Fruit fly (Drosophila melanogaster) whole organism, embryonic: ENCODE measurements around the gene CG5618.
A peak's percentile ranks its signal among the peaks of the same experiment; 100 is the strongest.

Source experiments
- Atf3 ChIP-seq: fragments of 200-800 bp; sonication (Bioruptor generic); optimal IDR thresholded peaks from 3 replicates; lab custom pipeline; 2016; ENCODE audit warnings: missing biosample characterization, missing genetic modification characterization
- CG10959 ChIP-seq: fragments of 200-800 bp; sonication (Bioruptor generic); IDR thresholded peaks from 2 replicates; pipeline ENCODE4 v1.3.6; 2022; ENCODE audit warnings: missing biosample characterization, missing genetic modification characterization
- CG11456 ChIP-seq: fragments of 200-800 bp; sonication (Bioruptor generic); IDR thresholded peaks from 3 replicates; pipeline ENCODE4 v1.3.6; 2022; ENCODE audit warnings: missing biosample characterization, missing genetic modification characterization
- CG11504 ChIP-seq: fragments of 200-800 bp; sonication (Bioruptor generic); optimal IDR thresholded peaks from 3 replicates; lab custom pipeline; 2019; ENCODE audit warnings: missing biosample characterization, mild to moderate bottlenecking, missing genetic modification characterization, moderate library complexity
- CG11696 ChIP-seq: fragments of 200-800 bp; sonication (Bioruptor generic); IDR thresholded peaks from 2 replicates; pipeline ENCODE4 v1.3.6; 2022; ENCODE audit warnings: missing biosample characterization, missing genetic modification characterization
- CG12104 ChIP-seq: fragments of 200-800 bp; sonication (Bioruptor generic); optimal IDR thresholded peaks from 3 replicates; lab custom pipeline; 2016; ENCODE audit warnings: missing biosample characterization, missing genetic modification characterization
- CG12219 ChIP-seq: fragments of 200-800 bp; sonication (Bioruptor generic); optimal IDR thresholded peaks from 3 replicates; lab custom pipeline; 2018; ENCODE audit warnings: missing biosample characterization, mild to moderate bottlenecking, missing genetic modification characterization
- CG15269 ChIP-seq: fragments of 200-800 bp; sonication (Bioruptor generic); optimal IDR thresholded peaks from 2 replicates; lab custom pipeline; 2018; ENCODE audit warnings: missing biosample characterization, mild to moderate bottlenecking, missing genetic modification characterization, moderate library complexity
- CG15514 ChIP-seq: fragments of 200-800 bp; sonication (Bioruptor generic); optimal IDR thresholded peaks from 3 replicates; lab custom pipeline; 2017; ENCODE audit warnings: missing biosample characterization, missing genetic modification characterization, mild to moderate bottlenecking, moderate library complexity, missing genetic modification reagents
- CG1647 ChIP-seq: fragments of 200-800 bp; sonication (Bioruptor generic); optimal IDR thresholded peaks from 3 replicates; lab custom pipeline; 2016; ENCODE audit warnings: missing biosample characterization, missing genetic modification characterization
- CG1792 ChIP-seq: fragments of 200-800 bp; sonication (Bioruptor generic); optimal IDR thresholded peaks from 2 replicates; lab custom pipeline; 2016; ENCODE audit warnings: missing biosample characterization, missing genetic modification characterization
- CG2116 ChIP-seq: fragments of 200-800 bp; sonication (Bioruptor generic); optimal IDR thresholded peaks from 3 replicates; lab custom pipeline; 2018; ENCODE audit warnings: missing biosample characterization, mild to moderate bottlenecking, missing genetic modification characterization
- CG2120 ChIP-seq: fragments of 200-800 bp; sonication (Bioruptor generic); optimal IDR thresholded peaks from 3 replicates; lab custom pipeline; 2016; ENCODE audit warnings: missing biosample characterization, missing genetic modification characterization
- CG2875 ChIP-seq: fragments of 200-800 bp; sonication (Bioruptor generic); optimal IDR thresholded peaks from 2 replicates; lab custom pipeline; 2017; ENCODE audit warnings: missing biosample characterization, mild to moderate bottlenecking, missing genetic modification characterization, missing genetic modification reagents
- CG31224 ChIP-seq: fragments of 200-800 bp; sonication (Bioruptor generic); IDR thresholded peaks from 2 replicates; pipeline ENCODE4 v1.3.6; 2022; ENCODE audit warnings: missing biosample characterization, missing genetic modification characterization
- CG31441 ChIP-seq: fragments of 200-800 bp; sonication (Bioruptor generic); IDR thresholded peaks from 2 replicates; pipeline ENCODE4 v1.3.6; 2022; ENCODE audit warnings: missing biosample characterization, missing genetic modification characterization
- CG43689 ChIP-seq: fragments of 200-800 bp; sonication (Bioruptor generic); IDR thresholded peaks from 2 replicates; pipeline ENCODE4 v1.3.6; 2022; ENCODE audit warnings: missing biosample characterization, missing genetic modification characterization
- CG6254 ChIP-seq: fragments of 200-800 bp; sonication (Bioruptor generic); optimal IDR thresholded peaks from 3 replicates; lab custom pipeline; 2017; ENCODE audit warnings: mild to moderate bottlenecking, missing biosample characterization, missing genetic modification reagents, missing genetic modification characterization
- CG6683 ChIP-seq: fragments of 200-800 bp; sonication (Bioruptor generic); optimal IDR thresholded peaks from 2 replicates; lab custom pipeline; 2017; ENCODE audit warnings: missing biosample characterization, mild to moderate bottlenecking, missing genetic modification characterization, missing genetic modification reagents
- CG7963 ChIP-seq: fragments of 200-800 bp; sonication (Bioruptor generic); IDR thresholded peaks from 3 replicates; pipeline ENCODE4 v1.3.6; 2022; ENCODE audit warnings: missing biosample characterization, missing genetic modification characterization; ENCODE audit not compliant: partially characterized antibody
- Doc2 ChIP-seq: fragments of 200-800 bp; sonication (Bioruptor generic); IDR thresholded peaks from 2 replicates; pipeline ENCODE4 v1.3.6; 2022; ENCODE audit warnings: missing biosample characterization, missing genetic modification characterization
- Drgx ChIP-seq: fragments of 200-800 bp; sonication (Bioruptor generic); IDR thresholded peaks from 2 replicates; pipeline ENCODE4 v1.3.6; 2022; ENCODE audit warnings: missing biosample characterization, missing genetic modification characterization
- Ets97D ChIP-seq: fragments of 200-800 bp; sonication (Bioruptor generic); optimal IDR thresholded peaks from 3 replicates; lab custom pipeline; 2016; ENCODE audit warnings: missing biosample characterization, missing genetic modification characterization
- H15 ChIP-seq: fragments of 200-800 bp; sonication (Bioruptor generic); IDR thresholded peaks from 3 replicates; pipeline ENCODE4 v1.3.6; 2022; ENCODE audit warnings: missing biosample characterization, missing genetic modification characterization
- Hmx ChIP-seq: fragments of 200-800 bp; sonication (Bioruptor generic); optimal IDR thresholded peaks from 2 replicates; lab custom pipeline; 2016; ENCODE audit warnings: missing biosample characterization, missing genetic modification characterization
- Hsf ChIP-seq: fragments of 200-800 bp; sonication (Bioruptor generic); optimal IDR thresholded peaks from 3 replicates; lab custom pipeline; 2016; ENCODE audit warnings: missing biosample characterization, missing genetic modification characterization
- Jarid2 ChIP-seq: fragments of 200-800 bp; sonication (Bioruptor generic); optimal IDR thresholded peaks from 3 replicates; lab custom pipeline; 2017; ENCODE audit warnings: mild to moderate bottlenecking, missing biosample characterization, missing genetic modification reagents, missing genetic modification characterization
- NfI ChIP-seq: fragments of 200-800 bp; sonication (Bioruptor generic); optimal IDR thresholded peaks from 3 replicates; lab custom pipeline; 2018; ENCODE audit warnings: missing biosample characterization, mild to moderate bottlenecking, missing genetic modification characterization, moderate library complexity
- Optix ChIP-seq: fragments of 200-800 bp; sonication (Bioruptor generic); IDR thresholded peaks from 3 replicates; pipeline ENCODE4 v1.3.6; 2022; ENCODE audit warnings: missing biosample characterization, missing genetic modification characterization
- Ravus ChIP-seq: fragments of 200-800 bp; sonication (Bioruptor generic); IDR thresholded peaks from 2 replicates; pipeline ENCODE4 v1.3.6; 2022; ENCODE audit warnings: missing biosample characterization, missing genetic modification characterization
- Stat92E ChIP-seq, 3 experiments: fragments of >200 bp in 2 of 3; fragments of 200-800 bp in 1 of 3; sonication (Bioruptor generic) in 1 of 3; optimal IDR thresholded peaks; 2 replicates each; lab custom pipeline; 2017 to 2019; ENCODE audit warnings: missing biosample characterization in 3 of 3, missing genetic modification characterization in 3 of 3, mild to moderate bottlenecking in 1 of 3, moderate library complexity in 1 of 3
- ap ChIP-seq: fragments of 200-800 bp; sonication (Bioruptor generic); IDR thresholded peaks from 2 replicates; pipeline ENCODE4 v1.3.6; 2022; ENCODE audit warnings: missing biosample characterization, missing genetic modification characterization
- ato ChIP-seq: fragments of 200-800 bp; sonication (Bioruptor generic); IDR thresholded peaks from 2 replicates; pipeline ENCODE4 v1.3.6; 2022; ENCODE audit warnings: missing biosample characterization, missing genetic modification characterization; ENCODE audit not compliant: partially characterized antibody
- ewg ChIP-seq: fragments of 200-800 bp; sonication (Bioruptor generic); optimal IDR thresholded peaks from 3 replicates; lab custom pipeline; 2017; ENCODE audit warnings: mild to moderate bottlenecking, missing biosample characterization, missing genetic modification reagents, missing genetic modification characterization
- fd96Cb ChIP-seq: fragments of 200-800 bp; sonication (Bioruptor generic); optimal IDR thresholded peaks from 2 replicates; lab custom pipeline; 2018; ENCODE audit warnings: missing biosample characterization, mild to moderate bottlenecking, missing genetic modification characterization, moderate library complexity
- gem ChIP-seq: fragments of 200-800 bp; sonication (Bioruptor generic); optimal IDR thresholded peaks from 2 replicates; lab custom pipeline; 2019; ENCODE audit warnings: missing biosample characterization, mild to moderate bottlenecking, missing genetic modification characterization, moderate library complexity
- hkb ChIP-seq, 2 experiments: fragments of 200-800 bp in 1 of 2; fragments of >200 bp in 1 of 2; sonication (Bioruptor generic) in 1 of 2; IDR thresholded peaks in 1 of 2; optimal IDR thresholded peaks in 1 of 2; 2 replicates each; pipeline versions ENCODE4 v1.3.6 to Lab custom; 2017 to 2022; ENCODE audit warnings: missing biosample characterization in 1 of 2, missing genetic modification characterization in 1 of 2
- inv ChIP-seq: fragments of 200-800 bp; sonication (Bioruptor generic); IDR thresholded peaks from 2 replicates; pipeline ENCODE4 v1.3.6; 2022; ENCODE audit warnings: missing biosample characterization, missing genetic modification characterization; ENCODE audit not compliant: partially characterized antibody
- kah ChIP-seq: fragments of 200-800 bp; sonication (Bioruptor generic); optimal IDR thresholded peaks from 2 replicates; lab custom pipeline; 2018; ENCODE audit warnings: missing biosample characterization, mild to moderate bottlenecking, missing genetic modification characterization
- mld ChIP-seq: fragments of 200-800 bp; sonication (Bioruptor generic); IDR thresholded peaks from 3 replicates; pipeline ENCODE4 v1.3.6; 2022; ENCODE audit warnings: missing biosample characterization, missing genetic modification characterization; ENCODE audit not compliant: partially characterized antibody
- nau ChIP-seq: fragments of 200-800 bp; sonication (Bioruptor generic); optimal IDR thresholded peaks from 3 replicates; lab custom pipeline; 2017; ENCODE audit warnings: missing biosample characterization, mild to moderate bottlenecking, missing genetic modification characterization, missing genetic modification reagents
- nom ChIP-seq: fragments of 200-800 bp; sonication (Bioruptor generic); optimal IDR thresholded peaks from 2 replicates; lab custom pipeline; 2017; ENCODE audit warnings: missing biosample characterization, missing genetic modification characterization, mild to moderate bottlenecking, moderate library complexity, missing genetic modification reagents
- onecut ChIP-seq: fragments of 200-800 bp; sonication (Bioruptor generic); IDR thresholded peaks from 2 replicates; pipeline ENCODE4 v1.3.6; 2022; ENCODE audit warnings: missing biosample characterization, missing genetic modification characterization
- ro ChIP-seq: fragments of 200-800 bp; sonication (Bioruptor generic); IDR thresholded peaks from 2 replicates; pipeline ENCODE4 v1.3.6; 2022; ENCODE audit warnings: missing biosample characterization, missing genetic modification characterization
- sens-2 ChIP-seq: fragments of 200-800 bp; sonication (Bioruptor generic); IDR thresholded peaks from 2 replicates; pipeline ENCODE4 v1.3.6; 2022; ENCODE audit warnings: missing biosample characterization, missing genetic modification characterization
- ssp ChIP-seq: fragments of 200-800 bp; sonication (Bioruptor generic); IDR thresholded peaks from 2 replicates; pipeline ENCODE4 v1.3.6; 2022; ENCODE audit warnings: missing biosample characterization, missing genetic modification characterization
- z ChIP-seq: fragments of 200-800 bp; sonication (Bioruptor generic); IDR thresholded peaks from 3 replicates; pipeline ENCODE4 v1.3.6; 2022; ENCODE audit warnings: missing biosample characterization, missing genetic modification characterization

The CG5618 gene

dm6 chr3L:20309758-20310733 lies 43.2 kb upstream of the CG5618 start (continued):
- no peak for TF ChIP-seq CG2875 (GFP tag; lab: Kevin White, UChicago)
- peak; percentile 57; the same call in 1 of the 3 replicates for TF ChIP-seq mld (GFP tag; lab: Robert Waterston, UW)
- peak; percentile 58 for TF ChIP-seq CG2116 (GFP tag; lab: Kevin White, UChicago)
- no peak for TF ChIP-seq kah (GFP tag; lab: Kevin White, UChicago)
- 0 out of 2 replicates have a peak, but pooled peaks have one; percentile 22 for TF ChIP-seq CG10959 (GFP tag; lab: Robert Waterston, UW)
- TF ChIP-seq sens-2 (GFP tag; lab: Robert Waterston, UW): no peak
- TF ChIP-seq CG1647 (GFP tag; lab: Kevin White, UChicago): peak; percentile 8
- no peak for TF ChIP-seq Optix (GFP tag; lab: Robert Waterston, UW)
- no peak for TF ChIP-seq nau (GFP tag; lab: Kevin White, UChicago)
- TF ChIP-seq Atf3 (GFP tag; lab: Kevin White, UChicago): peak; percentile 16
- TF ChIP-seq CG6683 (GFP tag; lab: Kevin White, UChicago): no peak
- TF ChIP-seq Jarid2 (GFP tag; lab: Kevin White, UChicago): no peak
- TF ChIP-seq CG7963 (GFP tag; lab: Robert Waterston, UW): peak; percentile 83
- TF ChIP-seq CG15269 (tag; lab: Kevin White, UChicago): no peak
- peak; percentile 43 for TF ChIP-seq ssp (GFP tag; lab: Robert Waterston, UW)
- no peak for TF ChIP-seq CG31224
- TF ChIP-seq hkb (optimal IDR thresholded peaks at IDR 0.05; lab: Kevin White, UChicago): no peak
- no peak for TF ChIP-seq hkb (GFP tag; IDR thresholded peaks at IDR 0.05; lab: Robert Waterston, UW)
- TF ChIP-seq CG12104 (GFP tag; lab: Kevin White, UChicago): no peak
- TF ChIP-seq CG11456 (GFP tag; lab: Robert Waterston, UW): peak; percentile 72; the same call in 2 of the 3 replicates
- no peak for TF ChIP-seq CG11696 (GFP tag; lab: Robert Waterston, UW)
- no peak for TF ChIP-seq Hmx
- no peak for TF ChIP-seq ro (GFP tag; lab: Robert Waterston, UW)
- TF ChIP-seq Drgx (GFP tag; lab: Robert Waterston, UW): no peak
- TF ChIP-seq Stat92E (GFP tag; optimal IDR thresholded peaks at IDR 0.05; lab: Kevin White, UChicago): no peak
- TF ChIP-seq CG31441: no peak
- peak; percentile 60 for TF ChIP-seq onecut (GFP tag; lab: Robert Waterston, UW)
- no peak for TF ChIP-seq nom
- TF ChIP-seq Hsf (GFP tag; lab: Kevin White, UChicago): peak; percentile 47
- peak; percentile 75 for TF ChIP-seq CG2120 (GFP tag; lab: Kevin White, UChicago)
- TF ChIP-seq inv (GFP tag; lab: Robert Waterston, UW): peak; percentile 77
- peak; percentile 78 for TF ChIP-seq ato (GFP tag; lab: Robert Waterston, UW)
- TF ChIP-seq CG11504 (tag; lab: Kevin White, UChicago): no peak
- no peak for TF ChIP-seq gem
- TF ChIP-seq Doc2 (GFP tag; lab: Robert Waterston, UW): no peak
- peak; percentile 87 for TF ChIP-seq Ets97D (GFP tag; lab: Kevin White, UChicago)
- TF ChIP-seq fd96Cb: no peak
- peak; percentile 3 for TF ChIP-seq CG6254 (GFP tag; lab: Kevin White, UChicago)
- TF ChIP-seq CG1792 (GFP tag; lab: Kevin White, UChicago): peak; percentile 66
- no peak for TF ChIP-seq CG12219 (GFP tag; lab: Kevin White, UChicago)
- peak; percentile 31; the same call in 1 of the 3 replicates for TF ChIP-seq H15 (GFP tag; lab: Robert Waterston, UW)
- peak; percentile 37 for TF ChIP-seq ewg (GFP tag; lab: Kevin White, UChicago)
- TF ChIP-seq NfI (GFP tag; lab: Kevin White, UChicago): peak; percentile 32
- no peak for TF ChIP-seq ap (GFP tag; lab: Robert Waterston, UW)
- TF ChIP-seq CG43689 (GFP tag; lab: Robert Waterston, UW): no peak
- TF ChIP-seq z (GFP tag; lab: Robert Waterston, UW): no peak
- TF ChIP-seq Ravus (GFP tag; lab: Robert Waterston, UW): no peak
- TF ChIP-seq CG15514 (GFP tag; lab: Kevin White, UChicago): peak; percentile 88
